Fruit fly (Drosophila melanogaster) whole organism, embryonic: ENCODE data around the gene CG32564.

Experiments used
- Atf6 ChIP-seq: fragments of 200-800 bp; sonication (Bioruptor generic); IDR thresholded peaks from 2 replicates; pipeline ENCODE4 v1.3.6; 2022; ENCODE audit warnings: missing biosample characterization, missing genetic modification characterization
- Awh ChIP-seq: fragments of 200-800 bp; sonication (Bioruptor generic); IDR thresholded peaks from 2 replicates; pipeline ENCODE4, ENCODE4 v1.3.6; 2022; ENCODE audit warnings: missing biosample characterization, missing genetic modification characterization
- Bgb ChIP-seq: fragments of 200-800 bp; sonication (Bioruptor generic); IDR thresholded peaks from 2 replicates; pipeline ENCODE4 v1.3.6; 2022; ENCODE audit warnings: missing biosample characterization, missing genetic modification characterization; ENCODE audit not compliant: partially characterized antibody
- CG10147 ChIP-seq: fragments of 200-800 bp; sonication (Bioruptor generic); optimal IDR thresholded peaks from 2 replicates; lab custom pipeline; 2019; ENCODE audit warnings: missing biosample characterization, mild to moderate bottlenecking, missing genetic modification characterization, moderate library complexity
- CG10462 ChIP-seq: fragments of 200-800 bp; sonication (Bioruptor generic); optimal IDR thresholded peaks from 2 replicates; lab custom pipeline; 2016; ENCODE audit warnings: missing biosample characterization, missing genetic modification characterization
- CG10654 ChIP-seq: fragments of 200-800 bp; sonication (Bioruptor generic); optimal IDR thresholded peaks from 2 replicates; lab custom pipeline; 2016; ENCODE audit warnings: missing biosample characterization, missing genetic modification characterization
- CG11093 ChIP-seq: fragments of 200-800 bp; sonication (Bioruptor generic); IDR thresholded peaks from 3 replicates; pipeline ENCODE4 v1.3.6; 2022; ENCODE audit warnings: missing biosample characterization, missing genetic modification characterization
- CG11504 ChIP-seq: fragments of 200-800 bp; sonication (Bioruptor generic); optimal IDR thresholded peaks from 3 replicates; lab custom pipeline; 2019; ENCODE audit warnings: missing biosample characterization, mild to moderate bottlenecking, missing genetic modification characterization, moderate library complexity
- CG11695 ChIP-seq: fragments of 200-800 bp; sonication (Bioruptor generic); IDR thresholded peaks from 3 replicates; pipeline ENCODE4 v1.3.6; 2022; ENCODE audit warnings: missing biosample characterization, missing genetic modification characterization
- CG12155 ChIP-seq: fragments of 200-800 bp; sonication (Bioruptor generic); optimal IDR thresholded peaks from 3 replicates; lab custom pipeline; 2016; ENCODE audit warnings: missing biosample characterization, missing genetic modification characterization
- CG12744 ChIP-seq: fragments of 200-800 bp; sonication (Bioruptor generic); optimal IDR thresholded peaks from 2 replicates; lab custom pipeline; 2016; ENCODE audit warnings: missing biosample characterization, missing genetic modification characterization
- CG18764 ChIP-seq: fragments of 200-800 bp; sonication (Bioruptor generic); optimal IDR thresholded peaks from 3 replicates; lab custom pipeline; 2016; ENCODE audit warnings: missing biosample characterization, missing genetic modification characterization
- CG34422 ChIP-seq: fragments of 200-800 bp; sonication (Bioruptor generic); IDR thresholded peaks from 3 replicates; pipeline ENCODE4 v1.3.6; 2022; ENCODE audit warnings: missing biosample characterization, missing genetic modification characterization
- CG4820 ChIP-seq: fragments of 200-800 bp; sonication (Bioruptor generic); optimal IDR thresholded peaks from 3 replicates; lab custom pipeline; 2016; ENCODE audit warnings: missing biosample characterization, missing genetic modification characterization
- CG6854 ChIP-seq: fragments of 200-800 bp; sonication (Bioruptor generic); optimal IDR thresholded peaks from 3 replicates; lab custom pipeline; 2017; ENCODE audit warnings: missing biosample characterization, mild to moderate bottlenecking, missing genetic modification characterization
- CG7745 ChIP-seq: fragments of 200-800 bp; sonication (Bioruptor generic); optimal IDR thresholded peaks from 2 replicates; lab custom pipeline; 2018; ENCODE audit warnings: missing biosample characterization, mild to moderate bottlenecking, missing genetic modification characterization, moderate library complexity
- CG8924 ChIP-seq: fragments of 200-800 bp; optimal IDR thresholded peaks from 3 replicates; lab custom pipeline; 2019; ENCODE audit warnings: missing biosample characterization, mild to moderate bottlenecking, missing genetic modification characterization, moderate library complexity
- CG9817 ChIP-seq: fragments of 200-800 bp; sonication (Bioruptor generic); optimal IDR thresholded peaks from 2 replicates; lab custom pipeline; 2018; ENCODE audit warnings: missing biosample characterization, mild to moderate bottlenecking, missing genetic modification characterization, moderate library complexity
- CoRest ChIP-seq: fragments of 200-800 bp; sonication (Bioruptor generic); optimal IDR thresholded peaks from 3 replicates; lab custom pipeline; 2018; ENCODE audit warnings: missing biosample characterization, mild to moderate bottlenecking, missing genetic modification characterization, moderate library complexity
- CrebB ChIP-seq: fragments of 200-800 bp; sonication (Bioruptor generic); optimal IDR thresholded peaks from 3 replicates; lab custom pipeline; 2018; ENCODE audit warnings: missing biosample characterization, mild to moderate bottlenecking, missing genetic modification characterization
- Deaf1 ChIP-seq: fragments of 200-800 bp; optimal IDR thresholded peaks from 3 replicates; lab custom pipeline; 2019; ENCODE audit warnings: missing biosample characterization, mild to moderate bottlenecking, missing genetic modification characterization, moderate library complexity
- Doc3 ChIP-seq: fragments of 200-800 bp; sonication (Bioruptor generic); IDR thresholded peaks from 3 replicates; pipeline ENCODE4 v1.3.6; 2022; ENCODE audit warnings: missing biosample characterization, missing genetic modification characterization; ENCODE audit not compliant: partially characterized antibody
- E2f2 ChIP-seq: fragments of 200-800 bp; sonication (Bioruptor generic); IDR thresholded peaks from 2 replicates; pipeline ENCODE4 v1.3.6; 2022; ENCODE audit warnings: missing biosample characterization, missing genetic modification characterization
- Elba2 ChIP-seq: fragments of 200-800 bp; sonication (Bioruptor generic); optimal IDR thresholded peaks from 3 replicates; lab custom pipeline; 2016; ENCODE audit warnings: missing biosample characterization, missing genetic modification characterization
- Fer3 ChIP-seq: fragments of 200-800 bp; sonication (Bioruptor generic); optimal IDR thresholded peaks from 2 replicates; lab custom pipeline; 2018; ENCODE audit warnings: missing biosample characterization, mild to moderate bottlenecking, missing genetic modification characterization, moderate library complexity
- HLH54F ChIP-seq: fragments of 200-800 bp; sonication (Bioruptor generic); optimal IDR thresholded peaks from 3 replicates; lab custom pipeline; 2016; ENCODE audit warnings: missing biosample characterization, missing genetic modification characterization
- HmgD ChIP-seq: fragments of 200-800 bp; sonication (Bioruptor generic); optimal IDR thresholded peaks from 3 replicates; lab custom pipeline; 2016; ENCODE audit warnings: missing biosample characterization, missing genetic modification characterization
- MBD-R2 ChIP-seq: fragments of 200-800 bp; sonication (Bioruptor generic); IDR thresholded peaks from 2 replicates; pipeline ENCODE4 v1.3.6; 2022; ENCODE audit warnings: missing biosample characterization, missing genetic modification characterization
- NC2α ChIP-seq: fragments of 200-800 bp; sonication (Bioruptor generic); optimal IDR thresholded peaks from 2 replicates; lab custom pipeline; 2016; ENCODE audit warnings: missing biosample characterization, missing genetic modification characterization
- NK7.1 ChIP-seq: fragments of 200-800 bp; sonication (Bioruptor generic); optimal IDR thresholded peaks from 3 replicates; lab custom pipeline; 2016; ENCODE audit warnings: missing biosample characterization, missing genetic modification characterization
- Nf-YA ChIP-seq: fragments of 200-800 bp; sonication (Bioruptor generic); IDR thresholded peaks from 2 replicates; pipeline ENCODE4 v1.3.6; 2022; ENCODE audit warnings: missing biosample characterization, missing genetic modification characterization
- NfI ChIP-seq: fragments of 200-800 bp; sonication (Bioruptor generic); optimal IDR thresholded peaks from 3 replicates; lab custom pipeline; 2018; ENCODE audit warnings: missing biosample characterization, mild to moderate bottlenecking, missing genetic modification characterization, moderate library complexity
- Ptx1 ChIP-seq: fragments of 200-800 bp; sonication (Bioruptor generic); IDR thresholded peaks from 2 replicates; pipeline ENCODE4 v1.3.6; 2022; ENCODE audit warnings: missing biosample characterization, missing genetic modification characterization
- Xbp1 ChIP-seq: fragments of 200-800 bp; sonication (Bioruptor generic); optimal IDR thresholded peaks from 3 replicates; lab custom pipeline; 2016; ENCODE audit warnings: missing biosample characterization, mild to moderate bottlenecking, missing genetic modification characterization
- danr ChIP-seq: fragments of 200-800 bp; sonication (Bioruptor generic); IDR thresholded peaks from 2 replicates; pipeline ENCODE4 v1.3.6; 2022; ENCODE audit warnings: missing biosample characterization, missing genetic modification characterization
- emc ChIP-seq: fragments of 200-800 bp; sonication (Bioruptor generic); optimal IDR thresholded peaks from 2 replicates; lab custom pipeline; 2016; ENCODE audit warnings: missing biosample characterization, missing genetic modification characterization
- fd3F ChIP-seq: fragments of 200-800 bp; sonication (Bioruptor generic); optimal IDR thresholded peaks from 2 replicates; lab custom pipeline; 2018; ENCODE audit warnings: missing biosample characterization, mild to moderate bottlenecking, missing genetic modification characterization, moderate library complexity
- gro ChIP-seq: fragments of 200-800 bp; sonication (Bioruptor generic); optimal IDR thresholded peaks from 2 replicates; lab custom pipeline; 2016; ENCODE audit warnings: missing biosample characterization, missing genetic modification characterization
- mirr ChIP-seq: fragments of 200-800 bp; sonication (Bioruptor generic); optimal IDR thresholded peaks from 3 replicates; lab custom pipeline; 2018; ENCODE audit warnings: missing biosample characterization, mild to moderate bottlenecking, missing genetic modification characterization
- peb ChIP-seq: fragments of 200-800 bp; sonication (Bioruptor generic); IDR thresholded peaks from 2 replicates; pipeline ENCODE4 v1.3.6; 2022; ENCODE audit warnings: missing biosample characterization, missing genetic modification characterization
- repo ChIP-seq: fragments of 200-800 bp; sonication (Bioruptor generic); optimal IDR thresholded peaks from 2 replicates; lab custom pipeline; 2016; ENCODE audit warnings: missing biosample characterization, missing genetic modification characterization
- seq ChIP-seq: fragments of 200-800 bp; sonication (Bioruptor generic); IDR thresholded peaks from 2 replicates; pipeline ENCODE4 v1.3.6; 2022; ENCODE audit warnings: missing biosample characterization, missing genetic modification characterization
- shn ChIP-seq: fragments of 200-800 bp; sonication (Bioruptor generic); optimal IDR thresholded peaks from 3 replicates; lab custom pipeline; 2016; ENCODE audit warnings: missing biosample characterization, missing genetic modification characterization
- sim ChIP-seq: fragments of 200-800 bp; sonication (Bioruptor generic); IDR thresholded peaks from 2 replicates; pipeline ENCODE4 v1.3.6; 2022; ENCODE audit warnings: missing biosample characterization, missing genetic modification characterization
- stc ChIP-seq: fragments of 200-800 bp; sonication (Bioruptor generic); IDR thresholded peaks from 2 replicates; pipeline ENCODE4 v1.3.6; 2022; ENCODE audit warnings: missing biosample characterization, missing genetic modification characterization
- stwl ChIP-seq: fragments of 200-800 bp; sonication (Bioruptor generic); optimal IDR thresholded peaks from 3 replicates; lab custom pipeline; 2018; ENCODE audit warnings: missing biosample characterization, mild to moderate bottlenecking, missing genetic modification characterization, moderate library complexity
- tna ChIP-seq: fragments of 200-800 bp; sonication (Bioruptor generic); IDR thresholded peaks from 2 replicates; pipeline ENCODE4 v1.3.6; 2022; ENCODE audit warnings: missing biosample characterization, missing genetic modification characterization; ENCODE audit not compliant: partially characterized antibody
- toy ChIP-seq: fragments of 200-800 bp; sonication (Bioruptor generic); IDR thresholded peaks from 2 replicates; pipeline ENCODE4 v1.3.6; 2022; ENCODE audit warnings: missing biosample characterization, missing genetic modification characterization
- unc-4 ChIP-seq: fragments of 200-800 bp; sonication (Bioruptor generic); IDR thresholded peaks from 2 replicates; pipeline ENCODE4 v1.3.6; 2022; ENCODE audit warnings: missing biosample characterization, missing genetic modification characterization; ENCODE audit not compliant: partially characterized antibody
- vnd ChIP-seq: fragments of 200-800 bp; sonication (Bioruptor generic); IDR thresholded peaks from 3 replicates; pipeline ENCODE4 v1.3.6; 2022; ENCODE audit warnings: missing biosample characterization, missing genetic modification characterization; ENCODE audit not compliant: partially characterized antibody
- wdn ChIP-seq: fragments of 200-800 bp; sonication (Bioruptor generic); IDR thresholded peaks from 2 replicates; pipeline ENCODE4 v1.3.6; 2022; ENCODE audit warnings: missing biosample characterization, missing genetic modification characterization

Gene CG32564

dm6 chrX:17175558-17176189 is 30.5 kb upstream of the CG32564 start (continued):
- TF ChIP-seq NC2α (GFP tag; lab: Kevin White, UChicago): no peak
- peak; percentile 16 for TF ChIP-seq CG4820 (GFP tag; lab: Kevin White, UChicago)
- TF ChIP-seq sim: no peak
- TF ChIP-seq CG8924 (tag; lab: Kevin White, UChicago): no peak
- no peak for TF ChIP-seq repo (GFP tag; lab: Kevin White, UChicago)
- no peak for TF ChIP-seq CG11093
- peak; percentile 42 for TF ChIP-seq CG9817 (tag; lab: Kevin White, UChicago)
- TF ChIP-seq Atf6 (GFP tag; lab: Robert Waterston, UW): no peak
- peak; percentile 50 for TF ChIP-seq CoRest (tag; lab: Kevin White, UChicago)
- no peak for TF ChIP-seq Deaf1 (tag; lab: Kevin White, UChicago)
- peak; percentile 49; the same call in 1 of the 2 replicates for TF ChIP-seq Ptx1 (GFP tag; lab: Robert Waterston, UW)
- peak; percentile 1 for TF ChIP-seq CG12155
- TF ChIP-seq mirr (GFP tag; lab: Kevin White, UChicago): no peak
- no peak for TF ChIP-seq stc (GFP tag; lab: Robert Waterston, UW)
- TF ChIP-seq stwl (tag; lab: Kevin White, UChicago): peak; percentile 28
- TF ChIP-seq CG12744 (GFP tag; lab: Kevin White, UChicago): no peak
- peak; percentile 77 for TF ChIP-seq Bgb (GFP tag; lab: Robert Waterston, UW)
- no peak for TF ChIP-seq gro (GFP tag; lab: Kevin White, UChicago)
- TF ChIP-seq NK7.1 (GFP tag; lab: Kevin White, UChicago): no peak
- TF ChIP-seq CG7745 (tag; lab: Kevin White, UChicago): no peak
- TF ChIP-seq Elba2 (GFP tag; lab: Kevin White, UChicago): no peak
- no peak for TF ChIP-seq danr (GFP tag; lab: Robert Waterston, UW)
- TF ChIP-seq CrebB (tag; lab: Kevin White, UChicago): no peak
- no peak for TF ChIP-seq unc-4 (GFP tag; lab: Robert Waterston, UW)
- no peak for TF ChIP-seq CG18764 (GFP tag; lab: Kevin White, UChicago)
- no peak for TF ChIP-seq fd3F (GFP tag; lab: Kevin White, UChicago)
- TF ChIP-seq CG10147 (GFP tag; lab: Kevin White, UChicago): no peak
- peak; percentile 69 for TF ChIP-seq CG11504 (tag; lab: Kevin White, UChicago)
- TF ChIP-seq wdn (GFP tag; lab: Robert Waterston, UW): no peak
- TF ChIP-seq Doc3 (GFP tag; lab: Robert Waterston, UW): no peak
- TF ChIP-seq MBD-R2 (GFP tag; lab: Robert Waterston, UW): no peak
- TF ChIP-seq shn (GFP tag; lab: Kevin White, UChicago): no peak
- TF ChIP-seq HLH54F (GFP tag; lab: Kevin White, UChicago): no peak
- peak; percentile 55 for TF ChIP-seq Xbp1 (GFP tag; lab: Kevin White, UChicago)
- no peak for TF ChIP-seq CG11695
- no peak for TF ChIP-seq Nf-YA (GFP tag; lab: Robert Waterston, UW)
- TF ChIP-seq CG10462 (GFP tag; lab: Kevin White, UChicago): no peak
- no peak for TF ChIP-seq peb (GFP tag; lab: Robert Waterston, UW)
- no peak for TF ChIP-seq CG6854
- TF ChIP-seq Awh (GFP tag; lab: Robert Waterston, UW): no peak
- TF ChIP-seq Fer3 (tag; lab: Kevin White, UChicago): no peak
- TF ChIP-seq emc (GFP tag; lab: Kevin White, UChicago): no peak
- no peak for TF ChIP-seq toy
- TF ChIP-seq seq: no peak
- no peak for TF ChIP-seq E2f2 (GFP tag; lab: Robert Waterston, UW)
- TF ChIP-seq tna: no peak
- no peak for TF ChIP-seq vnd (GFP tag; lab: Robert Waterston, UW)
- peak; percentile 8 for TF ChIP-seq HmgD (GFP tag; lab: Kevin White, UChicago)
- no peak for TF ChIP-seq CG34422
- TF ChIP-seq CG10654 (GFP tag; lab: Kevin White, UChicago): no peak
- no peak for TF ChIP-seq NfI (GFP tag; lab: Kevin White, UChicago)
